Worm (Caenorhabditis elegans): Measurements from ENCODE around the gene fbxa-69.

Gene fbxa-69

ce11 chrV:15767385-15767784 is 48.4 kb downstream of the fbxa-69 start (continued):
- peak; percentile 77 for TF ChIP-seq vab-7 (GFP tag; IDR thresholded peaks at IDR 0.05)
- TF ChIP-seq set-16 (GFP tag; IDR thresholded peaks at IDR 0.05): peak; percentile 55
- peak; percentile 71; the same call in 1 of the 2 replicates for TF ChIP-seq Y105C5A.15 (GFP tag; IDR thresholded peaks at IDR 0.05)
- TF ChIP-seq madf-5 (GFP tag; IDR thresholded peaks at IDR 0.05): peak in 1 of 2 experiments; percentile 73; a peak in 1 of 4 replicates
- TF ChIP-seq lin-29 (GFP tag; IDR thresholded peaks at IDR 0.05): peak; percentile 27; the same call in 1 of the 2 replicates
- peak; percentile 12 for TF ChIP-seq F49E8.2 (tag; optimal IDR thresholded peaks at IDR 0.05; ENCODE audit: borderline replicate concordance)
- TF ChIP-seq lim-7 (GFP tag; IDR thresholded peaks at IDR 0.05): peak; percentile 95
- peak; percentile 75 for TF ChIP-seq Y48G9A.11 (GFP tag; IDR thresholded peaks at IDR 0.05)
- TF ChIP-seq F26F4.8 (GFP tag; conservative IDR thresholded peaks at IDR 0.05): peak; percentile 95
- TF ChIP-seq Y75B8A.6 (GFP tag; IDR thresholded peaks at IDR 0.05): peak; percentile 78; the same call in 1 of the 2 replicates
- TF ChIP-seq ceh-20 (GFP tag; IDR thresholded peaks at IDR 0.05): peak; percentile 52; the same call in 1 of the 2 replicates
- TF ChIP-seq dmd-8 (GFP tag; IDR thresholded peaks at IDR 0.05): peak; percentile 94
- peak; percentile 85 for TF ChIP-seq nhr-41 (GFP tag; IDR thresholded peaks at IDR 0.05)
- peak; percentile 82 for TF ChIP-seq lin-38 (GFP tag; IDR thresholded peaks at IDR 0.05)
- TF ChIP-seq snpc-1.2 (GFP tag; IDR thresholded peaks at IDR 0.05): peak; percentile 86
- peak; percentile 64; the same call in 1 of the 2 replicates for TF ChIP-seq daf-8 (GFP tag; IDR thresholded peaks at IDR 0.05)
- TF ChIP-seq ctbp-1 (GFP tag; IDR thresholded peaks at IDR 0.05): peak; percentile 80
- peak; percentile 92 for TF ChIP-seq egl-43 (GFP tag; IDR thresholded peaks at IDR 0.05)
- TF ChIP-seq php-3 (GFP tag; IDR thresholded peaks at IDR 0.05): peak; percentile 72
- peak; percentile 66 for TF ChIP-seq nhr-42 (GFP tag; IDR thresholded peaks at IDR 0.05)

ce11 chrV:15766122-15766594 is 49.6 kb downstream of the fbxa-69 start, which contains the start of the genes haf-3 and F57A10.2:
haf-3 (minus strand) TSS chrV:15766172.
F57A10.2 (plus strand) TSS chrV:15766575.
- TF ChIP-seq madf-9 (GFP tag; conservative IDR thresholded peaks at IDR 0.05): peak; percentile 56; the same call in 1 of the 2 replicates
- peak; percentile 76 for TF ChIP-seq aha-1 (tag)
- TF ChIP-seq ZK337.2 (GFP tag; IDR thresholded peaks at IDR 0.05): no peak
- peak; percentile 34 for TF ChIP-seq snpc-4 (tag; optimal IDR thresholded peaks at IDR 0.05)
- peak; percentile 62; the same call in 1 of the 2 replicates for TF ChIP-seq lin-29 (GFP tag; IDR thresholded peaks at IDR 0.05)
- TF ChIP-seq lin-15B (tag; optimal IDR thresholded peaks at IDR 0.05): peak; percentile 68
- peak; percentile 93 for TF ChIP-seq mes-2 (tag; optimal IDR thresholded peaks at IDR 0.05; ENCODE audit: poor library complexity, severe bottlenecking)
- TF ChIP-seq tra-1 (GFP tag; IDR thresholded peaks at IDR 0.05): peak; percentile 88
- peak; percentile 6 for TF ChIP-seq ces-1 (GFP tag; optimal IDR thresholded peaks at IDR 0.05)
- TF ChIP-seq jun-1 (tag; optimal IDR thresholded peaks at IDR 0.05): peak; percentile 62
- TF ChIP-seq daf-19 (GFP tag; conservative IDR thresholded peaks at IDR 0.05): no peak
- no peak for TF ChIP-seq set-16 (GFP tag; IDR thresholded peaks at IDR 0.05)
- no peak for TF ChIP-seq daf-8 (GFP tag; IDR thresholded peaks at IDR 0.05)
- peak; percentile 73 for TF ChIP-seq nhr-28 (tag; optimal IDR thresholded peaks at IDR 0.05)
- TF ChIP-seq gei-8 (GFP tag; optimal IDR thresholded peaks at IDR 0.05): no peak
- TF ChIP-seq F49E8.2 (tag; optimal IDR thresholded peaks at IDR 0.05; ENCODE audit: borderline replicate concordance): peak; percentile 80
- TF ChIP-seq nhr-25 (tag; optimal IDR thresholded peaks at IDR 0.05; ENCODE audit: borderline replicate concordance, insufficient read depth): peak; percentile 9
- TF ChIP-seq dmd-8 (GFP tag; IDR thresholded peaks at IDR 0.05): no peak
- TF ChIP-seq zip-2 (tag; optimal IDR thresholded peaks at IDR 0.05): peak; percentile 76
- no peak for TF ChIP-seq sdz-12 (GFP tag; optimal IDR thresholded peaks at IDR 0.05)
- peak; percentile 79 for TF ChIP-seq nhr-11 (tag; optimal IDR thresholded peaks at IDR 0.05)
- TF ChIP-seq ceh-82 (tag; optimal IDR thresholded peaks at IDR 0.05): no peak
- TF ChIP-seq dmd-6 (GFP tag; IDR thresholded peaks at IDR 0.05): peak; percentile 89
- peak; percentile 10 for TF ChIP-seq zfp-2 (tag; optimal IDR thresholded peaks at IDR 0.05)
- no peak for TF ChIP-seq nhr-76 (tag; optimal IDR thresholded peaks at IDR 0.05)
- no peak for TF ChIP-seq lir-3 (tag; optimal IDR thresholded peaks at IDR 0.05)
- TF ChIP-seq zfp-3 (GFP tag; conservative IDR thresholded peaks at IDR 0.05): peak; percentile 63; the same call in 1 of the 2 replicates
- peak; percentile 79 for TF ChIP-seq fkh-10 (GFP tag; optimal IDR thresholded peaks at IDR 0.05)
- TF ChIP-seq rbr-2 (tag; optimal IDR thresholded peaks at IDR 0.05): peak; percentile 88
- TF ChIP-seq mxl-2 (GFP tag; conservative IDR thresholded peaks at IDR 0.05): no peak
- peak; percentile 99 for TF ChIP-seq dpl-1 (GFP tag; optimal IDR thresholded peaks at IDR 0.05)
- TF ChIP-seq D1046.2 (GFP tag; IDR thresholded peaks at IDR 0.05): 0 out of 2 replicates have a peak, but pooled peaks have one; percentile 36
- no peak for TF ChIP-seq R02D3.7 (tag; optimal IDR thresholded peaks at IDR 0.05)
- peak; percentile 77 for TF ChIP-seq F37D6.2 (tag; optimal IDR thresholded peaks at IDR 0.05)
